Fruit fly (Drosophila melanogaster): ENCODE measurements around the gene CG2991.

The CG2991 gene

DNA sequence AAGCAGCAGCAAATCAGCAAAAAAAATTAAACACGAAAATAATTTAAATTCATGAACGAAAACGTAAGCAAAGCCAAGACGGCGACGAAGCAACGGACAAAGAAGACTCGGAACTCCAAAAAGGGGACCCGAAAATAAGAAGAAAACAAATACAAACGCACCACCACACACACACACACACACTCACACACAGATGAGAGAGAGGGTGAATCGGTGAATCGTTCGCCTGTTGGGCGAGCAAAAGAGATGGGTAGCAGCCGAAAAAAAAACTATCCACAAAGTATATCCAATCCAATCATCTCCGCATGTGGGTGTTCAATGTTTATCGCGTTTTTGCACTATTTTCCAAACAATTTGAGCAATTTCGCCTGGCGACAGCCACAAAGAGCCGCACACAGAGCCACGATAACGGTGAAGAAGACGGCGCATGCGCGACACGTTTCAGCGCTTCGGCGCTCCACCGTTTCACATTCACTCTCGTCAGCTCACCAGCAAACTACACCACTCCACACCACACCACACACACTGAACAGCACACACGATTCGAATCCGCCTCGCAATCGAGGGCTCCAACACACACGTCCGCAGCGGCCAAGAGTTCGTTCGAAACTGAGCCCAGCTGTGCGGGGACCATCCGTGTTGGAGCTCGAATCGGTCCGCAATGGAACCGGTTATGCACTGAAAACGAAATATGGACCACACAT, 27.2 kb upstream of the CG2991 start, which contains the start of gene Duox (continued):
- TF ChIP-seq CG12769 (tag; optimal IDR thresholded peaks at IDR 0.05) = peak; percentile 76
- no peak for TF ChIP-seq CG10543 (GFP tag; optimal IDR thresholded peaks at IDR 0.05)
- TF ChIP-seq cas (GFP tag; IDR thresholded peaks at IDR 0.05) = no peak
- no peak for TF ChIP-seq CG6791 (GFP tag; IDR thresholded peaks at IDR 0.05; ENCODE audit: partially characterized antibody)
- TF ChIP-seq psq (GFP tag; optimal IDR thresholded peaks at IDR 0.05) = peak; percentile 70
- no peak for TF ChIP-seq Dfd (GFP tag; optimal IDR thresholded peaks at IDR 0.05)
- no peak for TF ChIP-seq H15 (GFP tag; IDR thresholded peaks at IDR 0.05)
- no peak for TF ChIP-seq CG16779 (GFP tag; IDR thresholded peaks at IDR 0.05)
- no peak for TF ChIP-seq zfh1 (GFP tag; IDR thresholded peaks at IDR 0.05)
- TF ChIP-seq CG17829 (tag; optimal IDR thresholded peaks at IDR 0.05) = no peak
- no peak for TF ChIP-seq Sox100B (GFP tag; optimal IDR thresholded peaks at IDR 0.05)
- TF ChIP-seq Jarid2 (GFP tag; optimal IDR thresholded peaks at IDR 0.05) = peak; percentile 87

DNA sequence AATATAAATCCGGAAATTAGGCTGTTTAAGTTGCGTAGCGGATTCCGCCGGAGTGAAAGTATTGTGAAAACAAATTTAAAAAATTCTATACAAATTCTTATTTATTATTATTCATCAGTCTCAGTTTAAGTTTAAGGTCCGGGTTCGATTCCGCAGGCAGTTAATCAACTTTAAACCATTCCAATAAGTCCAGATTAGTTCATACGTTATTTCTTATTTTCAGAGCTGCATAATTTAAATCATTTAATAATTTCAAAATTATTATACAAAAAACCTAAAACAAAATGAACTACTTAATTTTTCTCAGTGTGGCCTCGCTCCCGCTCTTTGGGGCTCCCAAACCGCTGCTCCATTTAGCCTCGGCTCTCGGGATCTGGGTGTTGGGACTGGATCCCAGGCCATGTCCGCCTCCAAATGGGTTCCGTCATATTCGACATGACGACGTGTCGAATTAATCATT, 26.6 kb upstream of the CG2991 start:
- TF ChIP-seq CG1792 (GFP tag; optimal IDR thresholded peaks at IDR 0.05) (no peak), CG30431 (GFP tag; optimal IDR thresholded peaks at IDR 0.05) (peak; percentile 77), CG17186 (GFP tag; optimal IDR thresholded peaks at IDR 0.05) (peak; percentile 25), bsh (GFP tag; optimal IDR thresholded peaks at IDR 0.05) (peak; percentile 85 to 93), klu (GFP tag; IDR thresholded peaks at IDR 0.05) (peak; percentile 75; the same call in 1 of the 2 replicates), CG13894 (tag; optimal IDR thresholded peaks at IDR 0.05) (peak; percentile 8), CG32772 (GFP tag; IDR thresholded peaks at IDR 0.05) (peak; percentile 75), Atf-2 (GFP tag; optimal IDR thresholded peaks at IDR 0.05) (peak; percentile 43), Hand (GFP tag; optimal IDR thresholded peaks at IDR 0.05) (peak; percentile 73), cwo (GFP tag; optimal IDR thresholded peaks at IDR 0.05) (peak; percentile 77), CG7556 (GFP tag; optimal IDR thresholded peaks at IDR 0.05) (peak; percentile 97), Max (GFP tag; optimal IDR thresholded peaks at IDR 0.05) (peak; percentile 86), sr (GFP tag; IDR thresholded peaks at IDR 0.05) (no peak), chinmo (GFP tag; IDR thresholded peaks at IDR 0.05; ENCODE audit: partially characterized antibody) (no peak), Hsf (GFP tag; optimal IDR thresholded peaks at IDR 0.05) (peak; percentile 79), CG15514 (GFP tag; optimal IDR thresholded peaks at IDR 0.05) (peak; percentile 47), fd64A (GFP tag; optimal IDR thresholded peaks at IDR 0.05) (peak; percentile 46), row (GFP tag; IDR thresholded peaks at IDR 0.05) (peak; percentile 82), CG8089 (GFP tag; optimal IDR thresholded peaks at IDR 0.05) (no peak), Ptx1 (GFP tag; IDR thresholded peaks at IDR 0.05) (peak; percentile 78), hbn (GFP tag; IDR thresholded peaks at IDR 0.05; ENCODE audit: partially characterized antibody) (no peak), CG14014 (GFP tag; IDR thresholded peaks at IDR 0.05) (peak; percentile 61), sisA (GFP tag; IDR thresholded peaks at IDR 0.05) (peak; percentile 68), CG3995 (GFP tag; optimal IDR thresholded peaks at IDR 0.05) (peak; percentile 33), br (optimal IDR thresholded peaks at IDR 0.05) (no peak), CG30020 (tag; optimal IDR thresholded peaks at IDR 0.05) (peak; percentile 77), tio (GFP tag; optimal IDR thresholded peaks at IDR 0.05) (peak; percentile 93), CG9215 (GFP tag; IDR thresholded peaks at IDR 0.05) (peak; percentile 78), ems (GFP tag; optimal IDR thresholded peaks at IDR 0.05) (peak; percentile 77), Nf-YA (GFP tag; IDR thresholded peaks at IDR 0.05) (peak; percentile 47), Vsx1 (GFP tag; optimal IDR thresholded peaks at IDR 0.05) (peak; percentile 77), CG6765 (GFP tag; optimal IDR thresholded peaks at IDR 0.05) (peak; percentile 87), sc (optimal IDR thresholded peaks at IDR 0.05) (no peak), sc (GFP tag; optimal IDR thresholded peaks at IDR 0.05) (peak; percentile 87), Asciz (GFP tag; optimal IDR thresholded peaks at IDR 0.05) (peak; percentile 93), dpn (GFP tag; optimal IDR thresholded peaks at IDR 0.05) (peak; percentile 70 to 79), CG32532 (GFP tag; IDR thresholded peaks at IDR 0.05) (peak; percentile 65)

Measured in whole organism, embryonic.